Worm (Caenorhabditis elegans) whole organism, L1 larva: ENCODE measurements around the gene algn-8.

Experiments
- Y116A8C.19 ChIP-seq: sonication (generic microtip); optimal IDR thresholded peaks from 2 replicates; lab custom pipeline; 2016; ENCODE audit warnings: missing compliant biosample characterization, missing genetic modification characterization, borderline replicate concordance
- aha-1 ChIP-seq: fragments of 150-350 bp; optimal IDR thresholded peaks from 2 replicates; lab custom pipeline; 2014; ENCODE audit warnings: missing biosample characterization, missing genetic modification characterization
- ceh-8 ChIP-seq: fragments of 200-800 bp; sonication (Bioruptor generic); optimal IDR thresholded peaks from 2 replicates; lab custom pipeline; 2018; ENCODE audit warnings: mild to moderate bottlenecking, missing genetic modification characterization, moderate library complexity, missing compliant biosample characterization
- ceh-82 ChIP-seq, 3 experiments: fragments of 150-350 bp in 1 of 3; sonication (generic microtip) in 2 of 3; optimal IDR thresholded peaks; 2 replicates each; lab custom pipeline; 2014 to 2017; ENCODE audit warnings: missing biosample characterization in 3 of 3, missing genetic modification characterization in 3 of 3
- ceh-88 ChIP-seq: fragments of 200-800 bp; sonication (Bioruptor generic); IDR thresholded peaks from 2 replicates; pipeline ENCODE4 v1.3.6; 2022; ENCODE audit warnings: missing genetic modification characterization, missing compliant biosample characterization
- ces-1 ChIP-seq: fragments of 150-350 bp; optimal IDR thresholded peaks from 2 replicates; lab custom pipeline; 2014; ENCODE audit warnings: missing biosample characterization, missing genetic modification reagents, missing genetic modification characterization
- dpl-1 ChIP-seq, 3 experiments: fragments of 150-350 bp in 2 of 3; sonication (generic microtip) in 1 of 3; optimal IDR thresholded peaks; 2 replicates each; lab custom pipeline; 2014 to 2017; ENCODE audit warnings: missing biosample characterization in 3 of 3, missing genetic modification characterization in 3 of 3, missing genetic modification reagents in 3 of 3
- efl-1 ChIP-seq, 4 experiments: fragments of 150-350 bp; optimal IDR thresholded peaks in 3 of 4; peaks in 1 of 4; 1 replicate in 1 of 4; 2 replicates in 3 of 4; lab custom pipeline; 2014; ENCODE audit warnings: missing biosample characterization in 2 of 4, missing genetic modification characterization in 2 of 4, missing genetic modification reagents in 2 of 4
- egl-13 ChIP-seq: sonication (generic microtip); optimal IDR thresholded peaks from 2 replicates; lab custom pipeline; 2016; ENCODE audit warnings: missing genotype, missing genetic modification reagents, missing genetic modification characterization, missing compliant biosample characterization
- fkh-4 ChIP-seq: sonication (generic microtip); optimal IDR thresholded peaks from 2 replicates; lab custom pipeline; 2016; ENCODE audit warnings: missing compliant biosample characterization, missing genetic modification characterization, borderline replicate concordance
- fkh-8 ChIP-seq: sonication (generic microtip); optimal IDR thresholded peaks from 2 replicates; lab custom pipeline; 2016; ENCODE audit warnings: mild to moderate bottlenecking, missing genetic modification characterization, missing compliant biosample characterization
- fos-1 ChIP-seq: fragments of 150-350 bp; optimal IDR thresholded peaks from 2 replicates; lab custom pipeline; 2014; ENCODE audit warnings: missing biosample characterization, missing genetic modification characterization
- isw-1 ChIP-seq: fragments of 200-800 bp; sonication (Bioruptor generic); IDR thresholded peaks from 2 replicates; pipeline ENCODE4 v1.3.6; 2022; ENCODE audit warnings: missing genetic modification characterization, missing compliant biosample characterization
- mep-1 ChIP-seq: fragments of 150-350 bp; optimal IDR thresholded peaks from 2 replicates; lab custom pipeline; 2014; ENCODE audit warnings: missing biosample characterization, missing genetic modification characterization
- nhr-11 ChIP-seq: fragments of 150-350 bp; optimal IDR thresholded peaks from 2 replicates; lab custom pipeline; 2014; ENCODE audit warnings: missing biosample characterization, missing genetic modification characterization
- nhr-12 ChIP-seq: sonication (generic microtip); optimal IDR thresholded peaks from 2 replicates; lab custom pipeline; 2017; ENCODE audit warnings: missing biosample characterization, missing genetic modification characterization
- nhr-20 ChIP-seq: sonication (generic microtip); optimal IDR thresholded peaks from 2 replicates; lab custom pipeline; 2016; ENCODE audit warnings: mild to moderate bottlenecking, missing genetic modification characterization, missing compliant biosample characterization
- nhr-76 ChIP-seq: sonication (generic microtip); optimal IDR thresholded peaks from 2 replicates; lab custom pipeline; 2017; ENCODE audit warnings: missing biosample characterization, missing genetic modification characterization
- nhr-77 ChIP-seq: fragments of 150-350 bp; optimal IDR thresholded peaks from 2 replicates; lab custom pipeline; 2014; ENCODE audit warnings: missing biosample characterization, missing genetic modification characterization
- nhr-84 ChIP-seq: sonication (generic microtip); optimal IDR thresholded peaks from 2 replicates; lab custom pipeline; 2017; ENCODE audit warnings: missing biosample characterization, missing genetic modification characterization
- pax-3 ChIP-seq: fragments of 200-800 bp; sonication (Bioruptor generic); optimal IDR thresholded peaks from 2 replicates; lab custom pipeline; 2018; ENCODE audit warnings: mild to moderate bottlenecking, missing genetic modification characterization, moderate library complexity, missing compliant biosample characterization
- skn-1 ChIP-seq: fragments of 150-350 bp; optimal IDR thresholded peaks from 2 replicates; lab custom pipeline; 2014; ENCODE audit warnings: missing biosample characterization, missing genetic modification characterization
- snu-23 ChIP-seq: sonication (generic microtip); optimal IDR thresholded peaks from 2 replicates; lab custom pipeline; 2016; ENCODE audit warnings: missing genetic modification characterization, missing compliant biosample characterization
- sup-37 ChIP-seq: fragments of 200-800 bp; sonication (Bioruptor generic); optimal IDR thresholded peaks from 2 replicates; lab custom pipeline; 2018; ENCODE audit warnings: mild to moderate bottlenecking, missing genetic modification characterization, missing compliant biosample characterization
- swsn-7 ChIP-seq: sonication (generic microtip); optimal IDR thresholded peaks from 2 replicates; lab custom pipeline; 2016; ENCODE audit warnings: missing genetic modification characterization, missing compliant biosample characterization
- unc-130 ChIP-seq: fragments of 150-350 bp; optimal IDR thresholded peaks from 2 replicates; lab custom pipeline; 2017; ENCODE audit warnings: missing biosample characterization, missing genetic modification characterization, inconsistent platforms
- unc-86 ChIP-seq: sonication (generic microtip); optimal IDR thresholded peaks from 2 replicates; lab custom pipeline; 2016; ENCODE audit warnings: missing genetic modification characterization, missing compliant biosample characterization
- zag-1 ChIP-seq: fragments of 150-350 bp; optimal IDR thresholded peaks from 2 replicates; lab custom pipeline; 2014; ENCODE audit warnings: missing biosample characterization, missing genetic modification characterization
- zip-4 ChIP-seq: fragments of 200-800 bp; sonication (Bioruptor generic); optimal IDR thresholded peaks from 2 replicates; lab custom pipeline; 2018; ENCODE audit warnings: mild to moderate bottlenecking, missing genetic modification characterization, moderate library complexity, missing compliant biosample characterization
- ztf-4 ChIP-seq: fragments of 150-350 bp; optimal IDR thresholded peaks from 2 replicates; lab custom pipeline; 2014; ENCODE audit warnings: missing biosample characterization, missing genetic modification characterization

Gene algn-8

ce11 chrII:9838260-9838935 is 47.8 kb downstream of the algn-8 start, which contains the start of gene arrd-4:
Gene arrd-4 (minus strand): TSS chrII:9838310.
- TF ChIP-seq fkh-8 (tag; lab: Kevin White, UChicago) (peak; percentile 88), pax-3 (tag; lab: Kevin White, UChicago) (peak; percentile 47), ceh-82 (tag; optimal IDR thresholded peaks at IDR 0.05; lab: Kevin White, UChicago) (no peak), ces-1 (GFP tag; lab: Kevin White, UChicago) (no peak), egl-13 (tag; lab: Kevin White, UChicago) (peak; percentile 4), ceh-8 (peak; percentile 87), sup-37 (GFP tag; lab: Kevin White, UChicago) (no peak), swsn-7 (tag; lab: Kevin White, UChicago) (peak; percentile 1)

- no peak for TF ChIP-seq nhr-20 (tag; lab: Kevin White, UChicago)
- no peak for TF ChIP-seq zag-1 (tag; lab: Kevin White, UChicago)
- TF ChIP-seq mep-1 (tag; lab: Kevin White, UChicago): no peak
- TF ChIP-seq isw-1: no peak
- TF ChIP-seq ztf-4 (tag; lab: Kevin White, UChicago): no peak
- no peak for TF ChIP-seq pax-3 (tag; lab: Kevin White, UChicago)
- no peak for TF ChIP-seq Y116A8C.19 (tag; lab: Kevin White, UChicago)
- no peak for TF ChIP-seq fkh-4 (tag; lab: Kevin White, UChicago)
- TF ChIP-seq aha-1: no peak
- no peak for TF ChIP-seq skn-1 (tag; lab: Kevin White, UChicago)
Observed at ce11 chrII:9835958-9836357, 50.3 kb downstream of the algn-8 start.

ce11 chrII:9834921-9835320 is 51.3 kb downstream of the algn-8 start, which contains the start of gene arrd-5:
Gene arrd-5 (plus strand): TSS chrII:9835221.
- no peak for TF ChIP-seq nhr-12 (tag; lab: Kevin White, UChicago)
- TF ChIP-seq ceh-88 (GFP tag; lab: Robert Waterston, UW): no peak
- TF ChIP-seq fkh-8 (tag; lab: Kevin White, UChicago): no peak
- no peak for TF ChIP-seq nhr-84 (tag; lab: Kevin White, UChicago)
- no peak for TF ChIP-seq snu-23 (GFP tag; lab: Kevin White, UChicago)
- no peak for TF ChIP-seq mep-1 (tag; lab: Kevin White, UChicago)
- TF ChIP-seq fkh-4 (tag; lab: Kevin White, UChicago): no peak
- TF ChIP-seq unc-130 (tag; lab: Kevin White, UChicago): no peak
- TF ChIP-seq aha-1: no peak
- TF ChIP-seq unc-86 (tag; lab: Kevin White, UChicago): no peak
- no peak for TF ChIP-seq fos-1 (tag; lab: Kevin White, UChicago)
- no peak for TF ChIP-seq nhr-76
- no peak for TF ChIP-seq nhr-77 (tag; lab: Kevin White, UChicago)
- no peak for TF ChIP-seq zip-4 (GFP tag; lab: Kevin White, UChicago)
- TF ChIP-seq dpl-1 (GFP tag; optimal IDR thresholded peaks at IDR 0.05; lab: Kevin White, UChicago): no peak
- TF ChIP-seq nhr-11 (tag; lab: Kevin White, UChicago): no peak
- TF ChIP-seq zag-1 (tag; lab: Kevin White, UChicago): no peak
- no peak for TF ChIP-seq swsn-7 (tag; lab: Kevin White, UChicago)
- TF ChIP-seq, all 84 proteins: peak for 0

- TF ChIP-seq fkh-4 (tag; lab: Kevin White, UChicago) (no peak), efl-1 (optimal IDR thresholded peaks at IDR 0.05; lab: Kevin White, UChicago) (no peak), efl-1 (GFP tag; optimal IDR thresholded peaks at IDR 0.05 in 1 of 2; lab: Kevin White, UChicago) (no peak), nhr-11 (tag; lab: Kevin White, UChicago) (no peak)
Observed at ce11 chrII:9833855-9834254, 52.4 kb downstream of the algn-8 start, which contains the start of gene ZK938.3. Gene ZK938.3 (minus strand): TSS chrII:9833955.
